Worm (Caenorhabditis elegans) whole organism, young adult: ENCODE results near the gene ced-7.

Experiments used
- B0019.2 ChIP-seq: fragments of 200-800 bp; sonication (Bioruptor generic); conservative IDR thresholded peaks from 2 replicates; pipeline ENCODE4 v1.3.6; 2022; ENCODE audit warnings: missing genetic modification reagents, missing genetic modification characterization, missing compliant biosample characterization
- C17E4.6 ChIP-seq: fragments of 200-800 bp; sonication (Bioruptor generic); IDR thresholded peaks from 2 replicates; pipeline ENCODE4 v1.3.6; 2022; ENCODE audit warnings: missing genetic modification reagents, missing genetic modification characterization, missing compliant biosample characterization
- F10E7.11 ChIP-seq: sonication (generic microtip); optimal IDR thresholded peaks from 2 replicates; lab custom pipeline; 2017; ENCODE audit warnings: mild to moderate bottlenecking, missing genetic modification characterization, moderate library complexity, missing compliant biosample characterization
- F57C9.4 ChIP-seq: sonication (generic microtip); optimal IDR thresholded peaks from 2 replicates; lab custom pipeline; 2017; ENCODE audit warnings: mild to moderate bottlenecking, missing genetic modification characterization, missing compliant biosample characterization
- K12H6.12 ChIP-seq: fragments of 200-800 bp; sonication (Bioruptor generic); optimal IDR thresholded peaks from 2 replicates; lab custom pipeline; 2018; ENCODE audit warnings: mild to moderate bottlenecking, missing genetic modification characterization, missing compliant biosample characterization
- Y53F4B.3 ChIP-seq: fragments of 200-800 bp; sonication (Bioruptor generic); IDR thresholded peaks from 2 replicates; pipeline ENCODE4 v1.3.6; 2022; ENCODE audit warnings: missing genetic modification reagents, missing genetic modification characterization, missing compliant biosample characterization
- Y53G8AR.9 ChIP-seq: fragments of 200-800 bp; sonication (Bioruptor generic); conservative IDR thresholded peaks from 2 replicates; pipeline ENCODE4 v1.3.6; 2022; ENCODE audit warnings: missing genetic modification reagents, missing genetic modification characterization, missing compliant biosample characterization
- ama-1 ChIP-seq, 3 experiments: fragments of 150-350 bp in 1 of 3; sonication (generic microtip) in 2 of 3; optimal IDR thresholded peaks; 2 replicates each; lab custom pipeline; 2014 to 2018; ENCODE audit warnings: missing biosample characterization in 2 of 3, missing genetic modification characterization in 2 of 3, missing genetic modification reagents in 2 of 3
- atf-7 ChIP-seq: sonication (generic microtip); optimal IDR thresholded peaks from 2 replicates; lab custom pipeline; 2017; ENCODE audit warnings: mild to moderate bottlenecking, missing genetic modification characterization, missing compliant biosample characterization
- athp-1 ChIP-seq: sonication (generic microtip); optimal IDR thresholded peaks from 2 replicates; lab custom pipeline; 2017; ENCODE audit warnings: mild to moderate bottlenecking, missing genetic modification characterization, missing compliant biosample characterization
- attf-3 ChIP-seq: fragments of 200-800 bp; sonication (Bioruptor generic); conservative IDR thresholded peaks from 2 replicates; pipeline ENCODE4 v1.3.6; 2022; ENCODE audit warnings: missing genetic modification reagents, missing genetic modification characterization, missing compliant biosample characterization
- ceh-100 ChIP-seq: fragments of 200-800 bp; sonication (Bioruptor generic); IDR thresholded peaks from 2 replicates; pipeline ENCODE4 v1.3.6; 2022; ENCODE audit warnings: missing genetic modification reagents, missing genetic modification characterization, missing compliant biosample characterization
- ceh-27 ChIP-seq: fragments of 200-800 bp; sonication (Bioruptor generic); optimal IDR thresholded peaks from 2 replicates; lab custom pipeline; 2018; ENCODE audit warnings: mild to moderate bottlenecking, missing genetic modification characterization, moderate library complexity, missing compliant biosample characterization
- ceh-40 ChIP-seq: fragments of 200-800 bp; sonication (Bioruptor generic); IDR thresholded peaks from 2 replicates; pipeline ENCODE4 v1.3.6; 2022; ENCODE audit warnings: missing genetic modification characterization, missing compliant biosample characterization
- dpff-1 ChIP-seq: sonication (generic microtip); optimal IDR thresholded peaks from 2 replicates; lab custom pipeline; 2017; ENCODE audit warnings: mild to moderate bottlenecking, missing genetic modification characterization, missing compliant biosample characterization
- egl-44 ChIP-seq: fragments of 200-800 bp; sonication (Bioruptor generic); IDR thresholded peaks from 2 replicates; pipeline ENCODE4 v1.3.6; 2022; ENCODE audit warnings: missing genetic modification reagents, missing genetic modification characterization, missing compliant biosample characterization
- ekl-4 ChIP-seq: fragments of 200-800 bp; sonication (Bioruptor generic); IDR thresholded peaks from 2 replicates; pipeline ENCODE4 v1.3.6; 2022; ENCODE audit warnings: missing genetic modification reagents, missing genetic modification characterization, missing compliant biosample characterization
- hmg-1.2 ChIP-seq: fragments of 200-800 bp; sonication (Bioruptor generic); IDR thresholded peaks from 2 replicates; pipeline ENCODE4 v1.3.6; 2022; ENCODE audit warnings: missing genetic modification reagents, missing genetic modification characterization, missing compliant biosample characterization
- hmg-20 ChIP-seq: fragments of 200-800 bp; sonication (Bioruptor generic); IDR thresholded peaks from 2 replicates; pipeline ENCODE4 v1.3.6; 2022; ENCODE audit warnings: missing genetic modification reagents, missing genetic modification characterization, missing compliant biosample characterization
- hrde-1 ChIP-seq: sonication (generic microtip); optimal IDR thresholded peaks from 2 replicates; lab custom pipeline; 2016; ENCODE audit warnings: missing genetic modification characterization, mild to moderate bottlenecking, missing compliant biosample characterization, moderate library complexity, missing genotype, missing genetic modification reagents, borderline replicate concordance
- let-607 ChIP-seq, 2 experiments: fragments of 200-800 bp in 1 of 2; sonication (Bioruptor generic) in 1 of 2; sonication (generic microtip) in 1 of 2; optimal IDR thresholded peaks; 2 replicates each; lab custom pipeline; 2016 to 2018; ENCODE audit warnings: mild to moderate bottlenecking in 2 of 2, missing compliant biosample characterization in 2 of 2, missing genetic modification characterization in 2 of 2, moderate library complexity in 2 of 2, missing genotype in 1 of 2
- lin-35 ChIP-seq, 3 experiments: fragments of 150-350 bp in 2 of 3; sonication (generic microtip) in 1 of 3; optimal IDR thresholded peaks; 2 replicates each; lab custom pipeline; 2014 to 2018; ENCODE audit warnings: missing biosample characterization in 3 of 3, missing genetic modification characterization in 3 of 3, missing genetic modification reagents in 3 of 3
- lin-40 ChIP-seq: sonication (generic microtip); optimal IDR thresholded peaks from 2 replicates; lab custom pipeline; 2016; ENCODE audit warnings: missing genetic modification characterization, mild to moderate bottlenecking, missing compliant biosample characterization, missing genotype, missing genetic modification reagents
- lir-1 ChIP-seq: fragments of 200-800 bp; sonication (Bioruptor generic); conservative IDR thresholded peaks from 2 replicates; pipeline ENCODE4 v1.3.6; 2022; ENCODE audit warnings: missing genetic modification reagents, missing genetic modification characterization, missing compliant biosample characterization
- madf-10 ChIP-seq: sonication (generic microtip); optimal IDR thresholded peaks from 2 replicates; lab custom pipeline; 2016; ENCODE audit warnings: mild to moderate bottlenecking, missing genetic modification characterization, missing compliant biosample characterization
- madf-8 ChIP-seq: fragments of 200-800 bp; sonication (Bioruptor generic); conservative IDR thresholded peaks from 2 replicates; pipeline ENCODE4 v1.3.6; 2022; ENCODE audit warnings: missing genetic modification reagents, missing genetic modification characterization, missing compliant biosample characterization
- mel-28 ChIP-seq: sonication (generic microtip); optimal IDR thresholded peaks from 2 replicates; lab custom pipeline; 2016; ENCODE audit warnings: borderline replicate concordance, mild to moderate bottlenecking, missing genetic modification characterization, missing compliant biosample characterization
- nfya-1 ChIP-seq: sonication (generic microtip); optimal IDR thresholded peaks from 2 replicates; lab custom pipeline; 2017; ENCODE audit warnings: antibody characterized with exemption, missing compliant biosample characterization, missing genetic modification characterization, borderline replicate concordance; ENCODE audit not compliant: insufficient read depth
- pbrm-1 ChIP-seq: fragments of 200-800 bp; sonication (Bioruptor generic); IDR thresholded peaks from 2 replicates; pipeline ENCODE4 v1.3.6; 2022; ENCODE audit warnings: missing genetic modification reagents, missing genetic modification characterization, missing compliant biosample characterization
- pha-4 ChIP-seq: fragments of 150-350 bp; sonication (generic microtip); optimal IDR thresholded peaks from 2 replicates; lab custom pipeline; 2014; ENCODE audit warnings: missing biosample characterization, missing genetic modification reagents, missing genetic modification characterization
- rcor-1 ChIP-seq: fragments of 200-800 bp; sonication (Bioruptor generic); IDR thresholded peaks from 2 replicates; pipeline ENCODE4 v1.3.6; 2022; ENCODE audit warnings: missing genetic modification reagents, missing genetic modification characterization, missing compliant biosample characterization
- rec-8 ChIP-seq, 2 experiments: sonication (generic microtip); optimal IDR thresholded peaks; 2 replicates each; lab custom pipeline; 2016; ENCODE audit warnings: mild to moderate bottlenecking in 2 of 2, missing genetic modification characterization in 2 of 2, missing genetic modification reagents in 2 of 2, missing genotype in 2 of 2, missing biosample characterization in 1 of 2, missing compliant biosample characterization in 1 of 2, moderate library complexity in 1 of 2
- sdz-38 ChIP-seq: sonication (generic microtip); optimal IDR thresholded peaks from 2 replicates; lab custom pipeline; 2016; ENCODE audit warnings: missing genotype, missing genetic modification characterization, missing compliant biosample characterization
- sea-2 ChIP-seq: fragments of 200-800 bp; sonication (Bioruptor generic); IDR thresholded peaks from 2 replicates; pipeline ENCODE4 v1.3.6; 2022; ENCODE audit warnings: missing genetic modification characterization, missing compliant biosample characterization
- snpc-1.3 ChIP-seq: sonication (generic microtip); optimal IDR thresholded peaks from 2 replicates; lab custom pipeline; 2017; ENCODE audit warnings: missing genetic modification characterization, mild to moderate bottlenecking, missing compliant biosample characterization, antibody characterized with exemption, moderate library complexity, missing genotype, missing genetic modification reagents; ENCODE audit not compliant: insufficient read depth
- snpc-4 ChIP-seq, 5 experiments: fragments of 150-350 bp in 1 of 5; sonication (generic microtip) in 4 of 5; optimal IDR thresholded peaks; 2 replicates each; lab custom pipeline; 2014 to 2018; ENCODE audit warnings: missing genetic modification characterization in 5 of 5, missing biosample characterization in 3 of 5, antibody characterized with exemption in 2 of 5, mild to moderate bottlenecking in 2 of 5, missing compliant biosample characterization in 2 of 5, missing genotype in 2 of 5, moderate library complexity in 2 of 5, missing genetic modification reagents in 1 of 5
- sptf-2 ChIP-seq: fragments of 200-800 bp; sonication (Bioruptor generic); optimal IDR thresholded peaks from 2 replicates; lab custom pipeline; 2018; ENCODE audit warnings: mild to moderate bottlenecking, missing genetic modification characterization, missing compliant biosample characterization
- tbp1 ChIP-seq: fragments of 200-800 bp; sonication (Bioruptor generic); optimal IDR thresholded peaks from 2 replicates; lab custom pipeline; 2018; ENCODE audit warnings: mild to moderate bottlenecking, missing genetic modification characterization, missing compliant biosample characterization
- tlf-1 ChIP-seq: fragments of 200-800 bp; sonication (Bioruptor generic); optimal IDR thresholded peaks from 2 replicates; lab custom pipeline; 2018; ENCODE audit warnings: mild to moderate bottlenecking, missing genetic modification characterization, missing compliant biosample characterization
- unc-62 ChIP-seq: fragments of 150-350 bp; optimal IDR thresholded peaks from 2 replicates; lab custom pipeline; 2014; ENCODE audit warnings: missing biosample characterization, missing genetic modification reagents, missing genetic modification characterization
- ztf-18 ChIP-seq: sonication (generic microtip); optimal IDR thresholded peaks from 2 replicates; lab custom pipeline; 2016; ENCODE audit warnings: missing genotype, mild to moderate bottlenecking, missing genetic modification characterization, missing compliant biosample characterization
- ztf-26 ChIP-seq: sonication (generic microtip); optimal IDR thresholded peaks from 2 replicates; lab custom pipeline; 2017; ENCODE audit warnings: missing genetic modification characterization, missing compliant biosample characterization

ced-7 gene

DNA sequence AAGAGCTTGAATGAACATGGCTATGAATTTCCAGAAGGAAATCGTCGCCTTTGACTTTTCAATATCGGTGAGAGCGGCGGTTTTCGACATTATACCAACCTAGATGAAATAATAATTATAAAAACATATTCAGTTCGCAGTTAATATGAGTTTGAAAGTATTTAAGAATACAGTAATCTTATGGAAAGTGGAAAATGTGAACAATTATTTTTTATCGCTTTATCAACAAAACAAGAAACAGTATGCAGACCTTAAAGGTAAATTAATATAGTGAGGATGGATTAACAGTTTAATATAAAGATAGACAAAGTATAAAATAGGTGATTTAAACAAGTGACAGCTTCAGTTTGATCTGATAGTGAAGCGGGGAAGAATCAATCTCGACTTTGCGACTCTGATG, 21.4 kb downstream of the ced-7 start, which contains the start of gene C48B4.6:
Gene C48B4.6 (minus strand): TSS at position 101 of the 400 bp plus-strand sequence.
- TF ChIP-seq tbp1 (GFP tag; lab: Kevin White, UChicago) (no peak), ceh-40 (GFP tag; lab: Robert Waterston, UW) (no peak), Y53F4B.3 (GFP tag; lab: Robert Waterston, UW) (no peak), snpc-4 (GFP tag; optimal IDR thresholded peaks at IDR 0.05; lab: Kevin White, UChicago) (no peak), snpc-4 (tag; optimal IDR thresholded peaks at IDR 0.05; lab: Kevin White, UChicago) (no peak), madf-8 (no peak), ama-1 (optimal IDR thresholded peaks at IDR 0.05; lab: Kevin White, UChicago) (no peak), ama-1 (GFP tag; optimal IDR thresholded peaks at IDR 0.05; lab: Kevin White, UChicago) (no peak), nfya-1 (no peak)

DNA sequence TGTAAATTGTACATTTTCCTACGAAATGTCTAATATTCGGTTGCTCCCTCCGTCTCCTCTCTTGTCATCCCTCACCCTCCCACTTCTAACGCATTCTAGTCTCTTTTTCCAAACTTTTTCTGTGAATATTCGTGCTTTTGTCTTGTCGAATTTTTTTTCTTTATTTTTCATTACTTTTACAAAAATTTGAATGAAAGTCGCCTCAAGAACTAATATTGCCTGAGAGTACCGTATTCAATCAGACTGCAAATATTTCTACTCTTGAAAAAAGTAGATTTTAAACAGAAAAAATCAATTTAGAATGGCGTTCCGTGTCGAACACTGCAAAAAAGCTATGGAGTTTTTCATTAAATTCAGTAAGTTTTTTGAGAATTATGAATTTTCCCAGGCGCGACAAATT, 23.6 kb downstream of the ced-7 start, which contains the start of gene ZK1098.11:
Gene ZK1098.11 (plus strand): TSS at position 301 of the 400 bp plus-strand sequence.
- TF ChIP-seq egl-44 (GFP tag; lab: Robert Waterston, UW) (no peak), F57C9.4 (tag; lab: Kevin White, UChicago) (no peak), pha-4 (tag; lab: Kevin White, UChicago) (no peak), K12H6.12 (tag; lab: Kevin White, UChicago) (no peak), sdz-38 (tag; lab: Kevin White, UChicago) (no peak), pbrm-1 (no peak)

DNA sequence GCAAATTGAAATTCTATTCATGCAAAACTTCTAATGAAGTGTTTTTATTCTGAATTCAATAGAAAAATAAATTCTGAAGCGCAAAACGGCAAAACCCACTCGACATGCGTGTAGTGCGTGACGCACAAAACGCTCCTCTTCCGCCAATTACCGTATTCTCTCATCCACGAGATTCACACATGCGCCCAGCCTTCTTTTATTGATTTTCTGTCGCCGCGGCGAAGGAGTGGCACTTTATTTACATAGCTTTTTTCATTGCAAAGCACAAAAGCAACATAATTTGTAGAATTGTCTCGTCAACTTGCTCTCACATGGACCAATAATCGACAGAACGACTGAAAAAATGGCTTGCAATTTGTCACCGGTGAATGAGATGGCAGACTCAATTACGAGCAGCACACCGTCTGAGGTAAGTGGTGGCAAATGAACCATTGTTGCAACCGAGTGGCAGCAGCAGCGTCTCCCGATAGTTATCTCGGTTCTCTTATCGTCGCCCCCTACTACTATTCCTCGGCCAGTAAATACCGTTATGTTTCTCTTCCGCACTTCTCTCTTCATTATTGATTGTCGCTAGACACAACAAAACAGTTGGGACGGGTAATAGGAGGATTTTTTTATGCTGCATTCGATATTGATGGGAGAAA, 33.8 kb downstream of the ced-7 start, which contains the start of gene unc-16:
Gene unc-16 (plus strand): TSS at position 243 of the 644 bp plus-strand sequence.
- TF ChIP-seq sptf-2 (GFP tag; lab: Kevin White, UChicago) (no peak), hrde-1 (tag; lab: Kevin White, UChicago) (no peak), hmg-20 (GFP tag; lab: Robert Waterston, UW) (no peak), Y53F4B.3 (GFP tag; lab: Robert Waterston, UW) (no peak), dpff-1 (no peak), lin-40 (peak; percentile 85), lir-1 (GFP tag; lab: Robert Waterston, UW) (no peak), C17E4.6 (GFP tag; lab: Robert Waterston, UW) (0 out of 2 replicates have a peak, but pooled peaks have one; percentile 36), ceh-27 (GFP tag; lab: Kevin White, UChicago) (peak; percentile 88), mel-28 (no peak), rec-8 (tag; optimal IDR thresholded peaks at IDR 0.05; lab: Kevin White, UChicago) (no peak), K12H6.12 (tag; lab: Kevin White, UChicago) (peak; percentile 72), madf-10 (tag; lab: Kevin White, UChicago) (peak; percentile 45), unc-62 (GFP tag; lab: Kevin White, UChicago) (peak; percentile 72), tlf-1 (GFP tag; lab: Kevin White, UChicago) (peak; percentile 28), rcor-1 (peak; percentile 35; the same call in 1 of the 2 replicates), B0019.2 (GFP tag; lab: Robert Waterston, UW) (no peak), hmg-1.2 (GFP tag; lab: Robert Waterston, UW) (peak; percentile 33; the same call in 1 of the 2 replicates), ceh-100 (peak; percentile 51), lin-35 (GFP tag; optimal IDR thresholded peaks at IDR 0.05; lab: Kevin White, UChicago) (peak in 1 of 3 experiments; percentile 82), snpc-1.3 (tag; lab: Kevin White, UChicago) (no peak), ekl-4 (peak; percentile 84), sea-2 (no peak), Y53G8AR.9 (GFP tag; lab: Robert Waterston, UW) (0 out of 2 replicates have a peak, but pooled peaks have one; percentile 17), madf-8 (peak; percentile 40), atf-7 (tag; lab: Kevin White, UChicago) (no peak), ztf-18 (tag; lab: Kevin White, UChicago) (peak; percentile 54), athp-1 (peak; percentile 62), let-607 (tag; optimal IDR thresholded peaks at IDR 0.05; lab: Kevin White, UChicago) (peak; percentile 51 to 58), attf-3 (GFP tag; lab: Robert Waterston, UW) (peak; percentile 59), ztf-26 (tag; lab: Kevin White, UChicago) (peak; percentile 47), F10E7.11 (no peak)
